Fruit fly (Drosophila melanogaster): Measurements from ENCODE around the gene CG16888.

CG16888 gene

dm6 chr2L:13779795-13780108 lies 33.3 kb downstream of the CG16888 start (continued):
- peak; percentile 13 for TF ChIP-seq wek (GFP tag; optimal IDR thresholded peaks at IDR 0.05)
- TF ChIP-seq CG4820 (GFP tag; optimal IDR thresholded peaks at IDR 0.05), result no peak
- no peak for TF ChIP-seq CG14965 (GFP tag; optimal IDR thresholded peaks at IDR 0.05; ENCODE audit: borderline replicate concordance)
- no peak for TF ChIP-seq CG17186 (GFP tag; optimal IDR thresholded peaks at IDR 0.05)
- no peak for TF ChIP-seq CG14667 (GFP tag; IDR thresholded peaks at IDR 0.05)
- TF ChIP-seq crp (GFP tag; optimal IDR thresholded peaks at IDR 0.05), result no peak
- no peak for TF ChIP-seq pros (GFP tag; optimal IDR thresholded peaks at IDR 0.05)
- no peak for TF ChIP-seq GATAe (GFP tag; conservative IDR thresholded peaks at IDR 0.05)
- no peak for TF ChIP-seq az2 (GFP tag; optimal IDR thresholded peaks at IDR 0.05)
- no peak for TF ChIP-seq MTF-1 (GFP tag; optimal IDR thresholded peaks at IDR 0.05; ENCODE audit: borderline replicate concordance)
- no peak for TF ChIP-seq CG6272 (GFP tag; IDR thresholded peaks at IDR 0.05)
- TF ChIP-seq sima (GFP tag; optimal IDR thresholded peaks at IDR 0.05), result no peak
- no peak for TF ChIP-seq so (GFP tag; IDR thresholded peaks at IDR 0.05)
- TF ChIP-seq Hr3 (GFP tag; optimal IDR thresholded peaks at IDR 0.05), result no peak
- no peak for TF ChIP-seq CG11247 (GFP tag; IDR thresholded peaks at IDR 0.05)
- no peak for TF ChIP-seq CG30431 (GFP tag; optimal IDR thresholded peaks at IDR 0.05)
- TF ChIP-seq Jarid2 (GFP tag; optimal IDR thresholded peaks at IDR 0.05), result peak; percentile 81
- TF ChIP-seq CG10979 (tag; optimal IDR thresholded peaks at IDR 0.05), result no peak
- no peak for TF ChIP-seq CG4730 (GFP tag; IDR thresholded peaks at IDR 0.05)
- no peak for TF ChIP-seq CG8359 (GFP tag; optimal IDR thresholded peaks at IDR 0.05; ENCODE audit: borderline replicate concordance)
- TF ChIP-seq CG4707 (GFP tag; optimal IDR thresholded peaks at IDR 0.05), result no peak
- TF ChIP-seq ham (GFP tag; IDR thresholded peaks at IDR 0.05), result no peak
- 0 out of 2 replicates have a peak, but pooled peaks have one; percentile 36 for TF ChIP-seq tna (GFP tag; IDR thresholded peaks at IDR 0.05; ENCODE audit: partially characterized antibody)
- no peak for TF ChIP-seq CG6654 (GFP tag; optimal IDR thresholded peaks at IDR 0.05)
- no peak for TF ChIP-seq E2f1 (GFP tag; IDR thresholded peaks at IDR 0.05)
- TF ChIP-seq twi (tag; optimal IDR thresholded peaks at IDR 0.05), result no peak
- no peak for TF ChIP-seq CG7556 (GFP tag; optimal IDR thresholded peaks at IDR 0.05)
- no peak for TF ChIP-seq CG7357 (GFP tag; IDR thresholded peaks at IDR 0.05)
- TF ChIP-seq Aef1 (GFP tag; IDR thresholded peaks at IDR 0.05), result no peak
- no peak for TF ChIP-seq CG34376 (GFP tag; optimal IDR thresholded peaks at IDR 0.05)
- TF ChIP-seq CG11560 (tag; IDR thresholded peaks at IDR 0.05), result no peak
- no peak for TF ChIP-seq prd (optimal IDR thresholded peaks at IDR 0.05)
- no peak for TF ChIP-seq prd (GFP tag; IDR thresholded peaks at IDR 0.05)
- no peak for TF ChIP-seq cas (GFP tag; IDR thresholded peaks at IDR 0.05)
- no peak for TF ChIP-seq ftz-f1 (GFP tag; optimal IDR thresholded peaks at IDR 0.05)
- TF ChIP-seq CG42726 (GFP tag; IDR thresholded peaks at IDR 0.05; ENCODE audit: partially characterized antibody), result no peak; the same call in 1 of the 2 replicates
- TF ChIP-seq CG14050 (GFP tag; IDR thresholded peaks at IDR 0.05), result no peak
- peak; percentile 58; the same call in 2 of the 3 replicates for TF ChIP-seq ci (GFP tag; IDR thresholded peaks at IDR 0.05)
- no peak for TF ChIP-seq Blimp-1 (GFP tag; optimal IDR thresholded peaks at IDR 0.05)
- TF ChIP-seq tio (GFP tag; optimal IDR thresholded peaks at IDR 0.05), result no peak
- no peak for TF ChIP-seq E2f2 (GFP tag; IDR thresholded peaks at IDR 0.05)
- TF ChIP-seq eve (GFP tag; optimal IDR thresholded peaks at IDR 0.05), result no peak
- no peak for TF ChIP-seq NfI (GFP tag; optimal IDR thresholded peaks at IDR 0.05)
- no peak for TF ChIP-seq YL-1 (GFP tag; optimal IDR thresholded peaks at IDR 0.05)
- TF ChIP-seq org-1 (GFP tag; optimal IDR thresholded peaks at IDR 0.05), result no peak
- no peak for TF ChIP-seq row (GFP tag; IDR thresholded peaks at IDR 0.05)
- no peak for TF ChIP-seq CG5245 (GFP tag; optimal IDR thresholded peaks at IDR 0.05)
- TF ChIP-seq Adf1 (GFP tag; IDR thresholded peaks at IDR 0.05), result no peak
- TF ChIP-seq eyg (GFP tag; optimal IDR thresholded peaks at IDR 0.05), result no peak
- TF ChIP-seq pan (optimal IDR thresholded peaks at IDR 0.05), result no peak
- TF ChIP-seq pan (GFP tag; optimal IDR thresholded peaks at IDR 0.05 in 1 of 2, IDR thresholded peaks at IDR 0.05 in 1 of 2), result no peak
- TF ChIP-seq hth (optimal IDR thresholded peaks at IDR 0.05), result no peak
- TF ChIP-seq Pdp1 (GFP tag; optimal IDR thresholded peaks at IDR 0.05), result no peak

All from whole organism, embryonic.